Worm (Caenorhabditis elegans) whole organism, L4/young adult: ENCODE measurements around the gene pat-2.

Experiments used
- W03F9.2 ChIP-seq: fragments of 150-350 bp; optimal IDR thresholded peaks from 2 replicates; lab custom pipeline; 2014; ENCODE audit warnings: missing biosample characterization, missing genetic modification characterization
- dao-5 ChIP-seq: sonication (generic microtip); optimal IDR thresholded peaks from 2 replicates; lab custom pipeline; 2016; ENCODE audit warnings: missing genotype, missing genetic modification characterization, moderate library complexity, missing compliant biosample characterization
- him-1 ChIP-seq: sonication (generic microtip); optimal IDR thresholded peaks from 2 replicates; lab custom pipeline; 2016; ENCODE audit warnings: missing genotype, missing genetic modification reagents, missing genetic modification characterization, missing compliant biosample characterization

ce11 chrIII:8805815-8806214 lies 12.9 kb upstream of the pat-2 start:
- TF ChIP-seq dao-5 (no peak), him-1 (tag; lab: Kevin White, UChicago) (no peak), W03F9.2 (tag; lab: Kevin White, UChicago) (no peak)
